Worm (Caenorhabditis elegans): Measurements from ENCODE around the gene C15H9.3.

DNA sequence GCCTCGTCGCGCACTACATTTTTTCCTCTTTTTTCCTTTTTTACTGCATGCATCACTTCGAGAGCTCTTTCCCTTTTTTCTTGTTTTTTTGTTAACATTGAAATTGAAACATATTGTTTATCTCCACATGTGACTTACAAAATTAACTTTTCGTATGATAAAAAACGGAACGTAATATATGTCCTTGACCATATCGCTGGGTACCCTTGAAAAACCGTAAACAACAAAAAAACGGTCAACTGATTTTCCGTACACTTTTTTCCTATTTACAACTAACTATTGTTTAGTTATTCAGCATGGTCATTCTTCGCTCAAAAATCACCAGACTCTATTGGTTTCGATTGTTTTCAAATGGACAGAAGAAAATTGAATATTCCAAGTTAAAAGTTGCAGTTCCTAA is 6.4 kb downstream of the C15H9.3 start, which contains the start of gene nnt-1:
- no peak for TF ChIP-seq unc-62 (GFP tag; optimal IDR thresholded peaks at IDR 0.05)
- TF ChIP-seq nhr-84 (tag; optimal IDR thresholded peaks at IDR 0.05): no peak
- TF ChIP-seq zag-1 (tag; optimal IDR thresholded peaks at IDR 0.05): no peak
